Fruit fly (Drosophila melanogaster) whole organism, pupa: ENCODE data around the gene CG31268.

Source experiments
- CG10348 ChIP-seq: fragments of 200-800 bp; sonication (Bioruptor generic); IDR thresholded peaks from 2 replicates; pipeline ENCODE4 v1.3.6; 2022; ENCODE audit warnings: missing biosample characterization, missing genetic modification characterization
- CG12605 ChIP-seq: fragments of 200-800 bp; sonication (Bioruptor generic); IDR thresholded peaks from 2 replicates; pipeline ENCODE4 v1.3.6; 2022; ENCODE audit warnings: missing biosample characterization, missing genetic modification characterization
- CG13204 ChIP-seq: fragments of 200-800 bp; sonication (Bioruptor generic); optimal IDR thresholded peaks from 2 replicates; lab custom pipeline; 2018; ENCODE audit warnings: missing biosample characterization, mild to moderate bottlenecking, missing genetic modification characterization, moderate library complexity
- CG14655 ChIP-seq: fragments of 200-800 bp; sonication (Bioruptor generic); optimal IDR thresholded peaks from 3 replicates; lab custom pipeline; 2017; ENCODE audit warnings: mild to moderate bottlenecking, missing biosample characterization, missing genetic modification reagents, missing genetic modification characterization
- CG15710 ChIP-seq: fragments of 200-800 bp; sonication (Bioruptor generic); optimal IDR thresholded peaks from 2 replicates; lab custom pipeline; 2018; ENCODE audit warnings: missing biosample characterization, mild to moderate bottlenecking, missing genetic modification characterization, moderate library complexity
- CG17806 ChIP-seq: fragments of 200-800 bp; sonication (Bioruptor generic); optimal IDR thresholded peaks from 2 replicates; lab custom pipeline; 2018; ENCODE audit warnings: missing biosample characterization, mild to moderate bottlenecking, missing genetic modification characterization, moderate library complexity
- CG32121 ChIP-seq: fragments of 200-800 bp; sonication (Bioruptor generic); IDR thresholded peaks from 2 replicates; pipeline ENCODE4 v1.3.6; 2022; ENCODE audit warnings: missing biosample characterization, missing genetic modification characterization
- CG34367 ChIP-seq: fragments of 200-800 bp; sonication (Bioruptor generic); optimal IDR thresholded peaks from 2 replicates; lab custom pipeline; 2018; ENCODE audit warnings: missing biosample characterization, mild to moderate bottlenecking, missing genetic modification characterization
- CG4496 ChIP-seq: fragments of 200-800 bp; sonication (Bioruptor generic); IDR thresholded peaks from 3 replicates; pipeline ENCODE4 v1.3.6; 2022; ENCODE audit warnings: missing biosample characterization, missing genetic modification characterization
- CG8159 ChIP-seq: fragments of 200-800 bp; sonication (Bioruptor generic); optimal IDR thresholded peaks from 3 replicates; lab custom pipeline; 2018; ENCODE audit warnings: missing biosample characterization, mild to moderate bottlenecking, missing genetic modification characterization, moderate library complexity
- CG8301 ChIP-seq: fragments of 200-800 bp; sonication (Bioruptor generic); optimal IDR thresholded peaks from 2 replicates; lab custom pipeline; 2018; ENCODE audit warnings: missing biosample characterization, mild to moderate bottlenecking, missing genetic modification characterization
- CG9948 ChIP-seq: fragments of 200-800 bp; sonication (Bioruptor generic); optimal IDR thresholded peaks from 2 replicates; lab custom pipeline; 2018; ENCODE audit warnings: missing biosample characterization, mild to moderate bottlenecking, missing genetic modification characterization, moderate library complexity
- D1 ChIP-seq: fragments of 200-800 bp; sonication (Bioruptor generic); optimal IDR thresholded peaks from 2 replicates; lab custom pipeline; 2018; ENCODE audit warnings: missing biosample characterization, mild to moderate bottlenecking, missing genetic modification characterization, moderate library complexity
- EcR ChIP-seq: fragments of 200-800 bp; sonication (Bioruptor generic); optimal IDR thresholded peaks from 3 replicates; lab custom pipeline; 2019; ENCODE audit warnings: missing biosample characterization, missing genetic modification characterization, mild to moderate bottlenecking, moderate library complexity, missing genetic modification reagents
- Ets98B ChIP-seq: fragments of 200-800 bp; sonication (Bioruptor generic); IDR thresholded peaks from 2 replicates; pipeline ENCODE4 v1.3.6; 2022; ENCODE audit warnings: missing biosample characterization, missing genetic modification characterization
- Pif1A ChIP-seq: fragments of 200-800 bp; sonication (Bioruptor generic); optimal IDR thresholded peaks from 3 replicates; lab custom pipeline; 2016; ENCODE audit warnings: missing biosample characterization, missing genetic modification characterization
- Pif1B ChIP-seq: fragments of 200-800 bp; sonication (Bioruptor generic); optimal IDR thresholded peaks from 3 replicates; lab custom pipeline; 2016; ENCODE audit warnings: missing biosample characterization, missing genetic modification characterization
- Snoo ChIP-seq: fragments of 200-800 bp; sonication (Bioruptor generic); optimal IDR thresholded peaks from 3 replicates; lab custom pipeline; 2017; ENCODE audit warnings: missing biosample characterization, mild to moderate bottlenecking, missing genetic modification characterization, inconsistent platforms
- fd96Ca ChIP-seq: fragments of 200-800 bp; sonication (Bioruptor generic); IDR thresholded peaks from 3 replicates; pipeline ENCODE4 v1.3.6; 2022; ENCODE audit warnings: missing biosample characterization, missing genetic modification characterization
- gl ChIP-seq: fragments of 200-800 bp; sonication (Bioruptor generic); optimal IDR thresholded peaks from 2 replicates; lab custom pipeline; 2018; ENCODE audit warnings: missing biosample characterization, mild to moderate bottlenecking, missing genetic modification characterization
- rn ChIP-seq: fragments of 200-800 bp; sonication (Bioruptor generic); IDR thresholded peaks from 2 replicates; pipeline ENCODE4 v1.3.6; 2022; ENCODE audit warnings: missing biosample characterization, missing genetic modification characterization

The CG31268 gene

DNA sequence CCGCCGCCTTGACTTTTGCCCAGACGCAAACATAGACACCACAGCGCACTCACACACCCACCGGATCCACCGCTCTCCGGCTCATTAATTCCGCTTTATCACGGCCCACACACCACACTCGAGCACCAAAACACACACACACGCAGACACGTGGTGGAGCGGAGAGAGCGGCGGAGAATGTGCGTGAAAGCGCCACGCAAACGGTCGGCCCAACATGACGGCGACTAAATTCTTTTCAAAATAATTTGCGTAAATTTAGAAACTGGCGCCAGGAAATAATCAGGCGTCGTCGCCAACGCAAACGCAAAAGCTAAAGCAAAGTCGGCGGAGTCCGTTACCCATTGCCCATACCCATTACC is 28.2 kb downstream of the CG31268 start:
- no peak for TF ChIP-seq CG14655 (GFP tag; lab: Kevin White, UChicago)
- TF ChIP-seq CG13204, result peak; percentile 78
- TF ChIP-seq, all 21 proteins: peak for 1

dm6 chr3R:17060244-17060664 is 28.7 kb downstream of the CG31268 start:
- peak; percentile 78 for TF ChIP-seq CG8301
- TF ChIP-seq CG34367 (tag; lab: Kevin White, UChicago), result peak; percentile 39
- peak; percentile 77 for TF ChIP-seq Pif1A (GFP tag; lab: Kevin White, UChicago)
- TF ChIP-seq EcR (GFP tag; lab: Kevin White, UChicago), result no peak
- peak; percentile 67 for TF ChIP-seq CG17806 (tag; lab: Kevin White, UChicago)
- no peak for TF ChIP-seq Snoo (tag; lab: Kevin White, UChicago)
- TF ChIP-seq CG4496 (GFP tag; lab: Robert Waterston, UW), result peak; percentile 77
- peak; percentile 79 for TF ChIP-seq CG8159
- peak; percentile 74 for TF ChIP-seq Pif1B (GFP tag; lab: Kevin White, UChicago)
- 0 out of 3 replicates have a peak, but pooled peaks have one; percentile 6 for TF ChIP-seq fd96Ca (GFP tag; lab: Robert Waterston, UW)
- TF ChIP-seq CG9948 (tag; lab: Kevin White, UChicago), result peak; percentile 75
- no peak; the same call in 1 of the 2 replicates for TF ChIP-seq rn (GFP tag; lab: Robert Waterston, UW)
- TF ChIP-seq D1 (tag; lab: Kevin White, UChicago), result peak; percentile 65
- TF ChIP-seq CG14655 (GFP tag; lab: Kevin White, UChicago), result peak; percentile 90
- TF ChIP-seq gl, result peak; percentile 13
- peak; percentile 42 for TF ChIP-seq Ets98B (GFP tag; lab: Robert Waterston, UW)
- no peak for TF ChIP-seq CG10348 (GFP tag; lab: Robert Waterston, UW)
- peak; percentile 70 for TF ChIP-seq CG15710 (tag; lab: Kevin White, UChicago)
- TF ChIP-seq CG13204, result no peak
- 0 out of 2 replicates have a peak, but pooled peaks have one; percentile 29 for TF ChIP-seq CG12605 (GFP tag; lab: Robert Waterston, UW)
- TF ChIP-seq CG32121 (GFP tag; lab: Robert Waterston, UW), result no peak; the same call in 1 of the 2 replicates

dm6 chr3R:17060809-17061394 is 29.3 kb downstream of the CG31268 start:
- TF ChIP-seq CG8159 (no peak), D1 (tag; lab: Kevin White, UChicago) (no peak)
- TF ChIP-seq, all 21 proteins: peak for 0

- TF ChIP-seq CG9948 (tag; lab: Kevin White, UChicago) (no peak), EcR (GFP tag; lab: Kevin White, UChicago) (peak; percentile 78), CG14655 (GFP tag; lab: Kevin White, UChicago) (no peak), CG4496 (GFP tag; lab: Robert Waterston, UW) (no peak), CG13204 (peak; percentile 92), CG8301 (no peak), D1 (tag; lab: Kevin White, UChicago) (no peak), CG34367 (tag; lab: Kevin White, UChicago) (no peak), Snoo (tag; lab: Kevin White, UChicago) (peak; percentile 51), CG10348 (GFP tag; lab: Robert Waterston, UW) (no peak), Ets98B (GFP tag; lab: Robert Waterston, UW) (no peak), CG8159 (no peak), rn (GFP tag; lab: Robert Waterston, UW) (no peak), Pif1B (GFP tag; lab: Kevin White, UChicago) (no peak), gl (no peak), CG32121 (GFP tag; lab: Robert Waterston, UW) (no peak), CG12605 (GFP tag; lab: Robert Waterston, UW) (no peak), Pif1A (GFP tag; lab: Kevin White, UChicago) (no peak), CG15710 (tag; lab: Kevin White, UChicago) (no peak), CG17806 (tag; lab: Kevin White, UChicago) (no peak), fd96Ca (GFP tag; lab: Robert Waterston, UW) (0 out of 3 replicates have a peak, but pooled peaks have one; percentile 24)
Observed at dm6 chr3R:17061736-17062371, 30.3 kb downstream of the CG31268 start.

DNA sequence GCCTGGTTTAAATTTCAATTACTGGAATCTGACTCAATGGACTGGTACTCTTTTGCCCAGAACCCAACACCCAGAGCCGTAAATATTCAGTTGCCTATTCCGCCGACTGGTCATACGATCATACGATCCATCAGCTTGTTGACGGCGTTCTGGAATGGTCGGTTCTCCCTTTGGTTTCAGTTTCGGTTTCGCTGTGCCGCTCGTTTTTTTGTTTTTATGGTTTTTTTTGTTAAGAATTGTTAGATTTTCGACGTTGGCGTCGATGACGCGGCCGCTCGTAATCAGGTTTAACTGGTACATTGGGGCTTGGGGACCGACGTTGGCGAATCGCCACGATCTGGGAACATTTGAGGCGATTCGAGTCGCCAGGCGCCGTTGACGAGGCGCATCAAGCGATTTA is 31.1 kb downstream of the CG31268 start:
- no peak for TF ChIP-seq Pif1A (GFP tag; lab: Kevin White, UChicago)
- TF ChIP-seq CG4496 (GFP tag; lab: Robert Waterston, UW), result 0 out of 3 replicates have a peak, but pooled peaks have one; percentile 47

DNA sequence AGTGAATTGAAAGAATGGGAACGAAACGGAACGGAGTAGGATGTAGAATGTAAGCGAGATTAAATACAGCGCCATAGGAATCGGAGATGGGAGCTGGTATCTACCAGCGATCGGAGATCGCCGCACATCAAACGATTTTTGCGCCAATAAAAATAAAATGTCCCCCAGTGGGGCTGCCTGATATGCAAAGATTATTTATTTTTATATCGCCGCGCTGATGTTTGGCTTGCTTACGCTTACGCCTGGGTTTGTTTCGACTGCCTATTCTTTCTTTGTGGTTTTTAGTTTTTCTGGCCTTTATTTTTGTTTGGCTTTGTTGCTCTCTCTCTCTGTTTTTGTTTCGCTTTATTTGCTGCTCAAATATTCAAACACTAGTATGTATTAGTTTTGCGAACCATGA is 32.2 kb downstream of the CG31268 start:
- 0 out of 3 replicates have a peak, but pooled peaks have one; percentile 17 for TF ChIP-seq CG4496 (GFP tag; lab: Robert Waterston, UW)
- no peak for TF ChIP-seq CG15710 (tag; lab: Kevin White, UChicago)
